Fruit fly (Drosophila melanogaster): ENCODE data around the gene CG32640.

Gene CG32640

dm6 chrX:13135702-13136101 is 42.1 kb upstream of the CG32640 start (continued):
- TF ChIP-seq ftz-f1 (GFP tag; optimal IDR thresholded peaks at IDR 0.05) (no peak), pfk (GFP tag; optimal IDR thresholded peaks at IDR 0.05) (no peak), CG12071 (GFP tag; optimal IDR thresholded peaks at IDR 0.05) (peak; percentile 60), CG14667 (GFP tag; IDR thresholded peaks at IDR 0.05) (no peak), CG18262 (tag; optimal IDR thresholded peaks at IDR 0.05) (peak; percentile 53), CG2199 (GFP tag; IDR thresholded peaks at IDR 0.05) (no peak), HLHmδ (GFP tag; optimal IDR thresholded peaks at IDR 0.05) (no peak), CG13624 (GFP tag; optimal IDR thresholded peaks at IDR 0.05) (no peak), ems (GFP tag; optimal IDR thresholded peaks at IDR 0.05) (peak; percentile 54), bigmax (GFP tag; optimal IDR thresholded peaks at IDR 0.05) (no peak), slou (GFP tag; optimal IDR thresholded peaks at IDR 0.05) (no peak), HmgD (GFP tag; optimal IDR thresholded peaks at IDR 0.05) (no peak), Fer2 (tag; optimal IDR thresholded peaks at IDR 0.05) (no peak), Abd-B (GFP tag; optimal IDR thresholded peaks at IDR 0.05) (peak; percentile 23), Poxn (GFP tag; IDR thresholded peaks at IDR 0.05) (no peak), CG11695 (GFP tag; IDR thresholded peaks at IDR 0.05) (peak; percentile 54; the same call in 1 of the 3 replicates), CG7786 (GFP tag; optimal IDR thresholded peaks at IDR 0.05) (peak; percentile 37), p53 (GFP tag; optimal IDR thresholded peaks at IDR 0.05) (no peak), MESR4 (GFP tag; optimal IDR thresholded peaks at IDR 0.05) (no peak), vvl (GFP tag; IDR thresholded peaks at IDR 0.05) (peak; percentile 85), fd3F (GFP tag; optimal IDR thresholded peaks at IDR 0.05) (no peak), Awh (GFP tag; IDR thresholded peaks at IDR 0.05) (peak; percentile 75), Stat92E (GFP tag; optimal IDR thresholded peaks at IDR 0.05) (no peak), Doc3 (GFP tag; IDR thresholded peaks at IDR 0.05; ENCODE audit: partially characterized antibody) (no peak), vnd (GFP tag; IDR thresholded peaks at IDR 0.05; ENCODE audit: partially characterized antibody) (no peak), CG3065 (GFP tag; optimal IDR thresholded peaks at IDR 0.05) (no peak), Vsx1 (GFP tag; optimal IDR thresholded peaks at IDR 0.05) (no peak), Sox100B (GFP tag; optimal IDR thresholded peaks at IDR 0.05) (peak; percentile 57), CG4424 (GFP tag; optimal IDR thresholded peaks at IDR 0.05) (peak; percentile 63), Deaf1 (tag; optimal IDR thresholded peaks at IDR 0.05) (no peak), CG9437 (GFP tag; optimal IDR thresholded peaks at IDR 0.05) (peak; percentile 47), pho (GFP tag; optimal IDR thresholded peaks at IDR 0.05) (peak; percentile 2), ash1 (GFP tag; optimal IDR thresholded peaks at IDR 0.05) (no peak), gce (GFP tag; IDR thresholded peaks at IDR 0.05) (0 out of 3 replicates have a peak, but pooled peaks have one; percentile 55), CG32767 (GFP tag; IDR thresholded peaks at IDR 0.05) (no peak), lilli (GFP tag; optimal IDR thresholded peaks at IDR 0.05) (peak; percentile 37), CG12219 (GFP tag; optimal IDR thresholded peaks at IDR 0.05) (peak; percentile 65), CG8924 (tag; optimal IDR thresholded peaks at IDR 0.05) (peak; percentile 50), CG1792 (GFP tag; optimal IDR thresholded peaks at IDR 0.05) (no peak), CG15073 (GFP tag; optimal IDR thresholded peaks at IDR 0.05) (no peak), tio (GFP tag; optimal IDR thresholded peaks at IDR 0.05) (peak; percentile 27), schlank (tag; optimal IDR thresholded peaks at IDR 0.05) (no peak), CG11723 (GFP tag; optimal IDR thresholded peaks at IDR 0.05) (no peak), twi (tag; optimal IDR thresholded peaks at IDR 0.05) (no peak), CG11093 (GFP tag; IDR thresholded peaks at IDR 0.05) (no peak), ewg (GFP tag; optimal IDR thresholded peaks at IDR 0.05) (peak; percentile 34), sc (optimal IDR thresholded peaks at IDR 0.05) (no peak), sc (GFP tag; optimal IDR thresholded peaks at IDR 0.05) (no peak), CG31224 (GFP tag; IDR thresholded peaks at IDR 0.05) (no peak), CoRest (tag; optimal IDR thresholded peaks at IDR 0.05) (peak; percentile 59), Gug (GFP tag; IDR thresholded peaks at IDR 0.05) (0 out of 4 replicates have a peak, but pooled peaks have one; percentile 31), Six4 (GFP tag; optimal IDR thresholded peaks at IDR 0.05) (peak; percentile 26)

Data from whole organism, embryonic.